Fruit fly (Drosophila melanogaster): ENCODE measurements around the gene CG31109.

CG31109 gene

DNA sequence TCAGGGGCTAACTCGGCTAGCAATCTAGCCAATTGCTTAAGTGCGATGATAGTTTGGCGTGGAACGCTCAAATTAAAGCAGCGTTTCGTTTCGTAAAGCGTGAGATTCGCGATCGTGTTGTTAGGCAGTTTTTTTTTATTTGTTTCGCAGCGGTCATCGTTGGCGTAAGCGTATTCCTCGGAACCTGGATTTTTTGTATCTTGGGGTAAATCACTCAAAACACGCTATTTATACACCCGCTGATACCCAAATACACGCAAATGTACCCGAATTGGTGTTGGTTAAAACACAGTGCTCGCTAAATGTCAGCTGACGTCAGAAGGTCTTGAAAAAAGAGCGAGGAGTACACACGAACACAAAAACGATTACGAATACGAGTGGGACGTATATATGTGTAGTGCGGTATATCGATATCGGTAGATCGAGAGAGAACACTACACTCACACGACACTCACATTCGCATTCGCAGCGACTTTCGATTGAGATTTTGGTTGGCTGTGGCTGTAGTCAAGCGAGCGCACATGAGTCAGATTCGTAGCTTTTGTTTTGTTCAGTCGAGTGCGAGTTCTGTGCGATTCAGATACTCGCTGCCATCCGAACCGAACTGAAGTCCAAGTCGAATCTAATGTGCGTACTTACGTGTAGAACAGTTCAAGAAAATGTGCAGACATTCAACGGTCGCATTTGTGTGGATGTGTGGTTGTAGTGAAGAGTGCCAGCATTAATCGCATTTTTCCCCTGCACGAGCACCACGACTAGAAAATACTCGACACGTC is 4.5 kb downstream of the CG31109 start:
- TF ChIP-seq tj (GFP tag; optimal IDR thresholded peaks at IDR 0.05): peak; percentile 68
- TF ChIP-seq CG11617 (GFP tag; optimal IDR thresholded peaks at IDR 0.05): peak; percentile 30
- peak; percentile 67 for TF ChIP-seq CG7101 (tag; optimal IDR thresholded peaks at IDR 0.05)
- no peak for TF ChIP-seq cnc (optimal IDR thresholded peaks at IDR 0.05)
- TF ChIP-seq ovo (GFP tag; optimal IDR thresholded peaks at IDR 0.05): peak; percentile 46
- TF ChIP-seq kay (GFP tag; ENCODE audit: borderline replicate concordance): peak; percentile 100
- peak; percentile 88 for TF ChIP-seq bab1 (GFP tag; optimal IDR thresholded peaks at IDR 0.05)
- peak; percentile 65 for TF ChIP-seq pad (GFP tag; optimal IDR thresholded peaks at IDR 0.05)
- no peak for TF ChIP-seq toe (GFP tag; optimal IDR thresholded peaks at IDR 0.05)
- peak; percentile 82 for TF ChIP-seq CG33017 (tag; optimal IDR thresholded peaks at IDR 0.05)
- peak; percentile 92 for TF ChIP-seq CG12768 (GFP tag; optimal IDR thresholded peaks at IDR 0.05)
- TF ChIP-seq CG1620 (GFP tag; optimal IDR thresholded peaks at IDR 0.05): peak; percentile 16
- no peak for TF ChIP-seq Crg-1 (GFP tag; optimal IDR thresholded peaks at IDR 0.05)
- peak; percentile 87 for TF ChIP-seq Mnt (GFP tag; optimal IDR thresholded peaks at IDR 0.05)
- peak; percentile 35 for TF ChIP-seq CG7045 (GFP tag; optimal IDR thresholded peaks at IDR 0.05)
- TF ChIP-seq Hr96 (GFP tag; optimal IDR thresholded peaks at IDR 0.05): no peak
- peak; percentile 95 for TF ChIP-seq cic (GFP tag; optimal IDR thresholded peaks at IDR 0.05)
- no peak for TF ChIP-seq Clk (GFP tag; optimal IDR thresholded peaks at IDR 0.05)
- TF ChIP-seq CG5204 (GFP tag; optimal IDR thresholded peaks at IDR 0.05): no peak
- TF ChIP-seq CG14711 (tag; optimal IDR thresholded peaks at IDR 0.05): peak; percentile 42

DNA sequence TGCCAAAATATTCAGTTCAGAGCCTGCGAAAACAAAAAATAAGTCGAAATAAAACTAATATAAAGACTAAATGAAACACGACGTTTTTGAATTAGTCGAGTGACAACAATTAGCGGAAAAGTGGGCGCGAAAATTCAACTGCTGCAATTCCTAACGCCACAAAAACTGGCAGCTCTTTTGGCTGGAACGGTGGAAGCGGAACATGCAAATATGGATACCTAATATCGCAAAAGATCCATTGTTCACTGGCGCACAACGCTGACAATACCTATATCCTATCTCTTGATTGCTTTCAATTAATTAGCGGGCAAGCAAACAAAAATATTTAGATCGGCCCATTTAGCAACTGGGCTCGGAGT is 5.1 kb downstream of the CG31109 start, which contains the start of gene CG11791:
Gene CG11791 (plus strand): TSS at position 234 of the 359 bp plus-strand sequence.
- TF ChIP-seq cnc (optimal IDR thresholded peaks at IDR 0.05) (no peak), CG14711 (tag; optimal IDR thresholded peaks at IDR 0.05) (no peak)

DNA sequence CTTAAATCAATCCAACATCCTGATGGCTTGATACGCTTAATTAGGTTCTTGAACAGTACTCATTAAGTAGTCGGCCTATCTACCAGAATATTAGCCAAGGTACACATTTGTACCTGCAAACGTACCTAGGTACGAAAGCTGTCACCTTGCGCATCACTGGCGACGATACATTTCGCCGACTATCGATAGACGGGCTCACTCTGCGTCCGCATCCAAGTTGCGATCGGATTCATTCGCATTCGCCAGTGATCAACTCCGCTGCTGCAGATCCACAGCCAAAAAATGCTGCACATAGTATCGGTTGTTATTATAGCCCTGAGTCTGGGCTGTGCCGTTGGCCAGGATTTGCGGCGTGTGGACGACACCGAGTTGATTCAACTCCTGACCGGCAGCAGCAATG is 6.9 kb downstream of the CG31109 start, which contains the start of gene CG11790:
Gene CG11790 (plus strand): TSS at position 203 of the 400 bp plus-strand sequence.
- TF ChIP-seq CG12768 (GFP tag; optimal IDR thresholded peaks at IDR 0.05) (peak; percentile 5), tj (GFP tag; optimal IDR thresholded peaks at IDR 0.05) (no peak), CG14711 (tag; optimal IDR thresholded peaks at IDR 0.05) (no peak), CG1620 (GFP tag; optimal IDR thresholded peaks at IDR 0.05) (no peak), CG7101 (tag; optimal IDR thresholded peaks at IDR 0.05) (peak; percentile 16), CG5204 (GFP tag; optimal IDR thresholded peaks at IDR 0.05) (no peak), cic (GFP tag; optimal IDR thresholded peaks at IDR 0.05) (peak; percentile 38), CG33017 (tag; optimal IDR thresholded peaks at IDR 0.05) (no peak), CG7045 (GFP tag; optimal IDR thresholded peaks at IDR 0.05) (no peak), bab1 (GFP tag; optimal IDR thresholded peaks at IDR 0.05) (peak; percentile 46)

dm6 chr3R:25046023-25046422 is 8.4 kb downstream of the CG31109 start, which contains the start of gene CG11786:
TSS of gene CG11786 (plus strand) at chr3R:25046323.
- TF ChIP-seq CG12768 (GFP tag; optimal IDR thresholded peaks at IDR 0.05) (no peak), Clk (GFP tag; optimal IDR thresholded peaks at IDR 0.05) (no peak), cnc (optimal IDR thresholded peaks at IDR 0.05) (no peak), CG5204 (GFP tag; optimal IDR thresholded peaks at IDR 0.05) (no peak), ovo (GFP tag; optimal IDR thresholded peaks at IDR 0.05) (no peak), Mnt (GFP tag; optimal IDR thresholded peaks at IDR 0.05) (no peak)

DNA sequence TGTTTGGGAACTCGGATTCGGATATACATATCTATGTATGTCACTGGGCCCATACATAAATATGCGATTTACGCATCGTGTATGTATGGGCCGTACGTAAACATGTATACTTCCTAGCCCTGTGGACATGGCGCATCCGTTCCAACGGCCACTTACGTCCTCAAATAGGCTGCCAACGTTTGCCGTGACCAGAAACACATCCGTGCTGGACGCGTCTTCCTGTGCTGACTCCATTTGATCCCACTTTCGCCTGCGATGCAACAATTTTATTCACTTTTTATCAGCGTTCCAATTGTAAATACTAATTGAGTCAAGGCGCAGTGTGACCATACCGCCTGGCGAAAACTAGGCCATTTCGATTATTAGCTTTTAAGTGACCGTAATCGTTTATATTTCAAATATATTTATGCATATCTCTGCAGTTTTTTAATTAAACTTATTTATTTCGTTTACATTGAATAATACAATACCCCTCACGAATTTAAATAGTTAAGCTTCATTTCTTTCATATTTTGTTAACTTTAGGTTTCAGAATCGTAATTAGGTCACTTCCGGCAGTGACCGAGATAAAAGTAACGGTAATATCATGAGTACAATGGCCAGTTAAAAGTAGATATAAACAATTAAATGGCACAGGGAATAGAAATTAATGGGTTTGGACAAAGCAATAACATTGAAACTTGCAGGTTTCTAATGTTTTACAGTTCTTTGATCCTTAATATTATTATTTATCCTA is 9.5 kb downstream of the CG31109 start, which contains the start of gene 5PtaseI:
Gene 5PtaseI (minus strand): TSS at position 336 of the 736 bp plus-strand sequence.
- peak; percentile 86 for TF ChIP-seq tj (GFP tag; optimal IDR thresholded peaks at IDR 0.05)
- TF ChIP-seq kay (GFP tag; ENCODE audit: borderline replicate concordance): no peak
- TF ChIP-seq bab1 (GFP tag; optimal IDR thresholded peaks at IDR 0.05): peak; percentile 14

- peak; percentile 35 for TF ChIP-seq Crg-1 (GFP tag; optimal IDR thresholded peaks at IDR 0.05)
- no peak for TF ChIP-seq Hr96 (GFP tag; optimal IDR thresholded peaks at IDR 0.05)
- peak; percentile 46 for TF ChIP-seq CG11617 (GFP tag; optimal IDR thresholded peaks at IDR 0.05)
- TF ChIP-seq toe (GFP tag; optimal IDR thresholded peaks at IDR 0.05): no peak
- peak; percentile 25 for TF ChIP-seq CG14711 (tag; optimal IDR thresholded peaks at IDR 0.05)
- TF ChIP-seq tj (GFP tag; optimal IDR thresholded peaks at IDR 0.05): no peak
- no peak for TF ChIP-seq cnc (optimal IDR thresholded peaks at IDR 0.05)
- peak; percentile 30 for TF ChIP-seq bab1 (GFP tag; optimal IDR thresholded peaks at IDR 0.05)
- TF ChIP-seq Clk (GFP tag; optimal IDR thresholded peaks at IDR 0.05): peak; percentile 30
- no peak for TF ChIP-seq kay (GFP tag; ENCODE audit: borderline replicate concordance)
- TF ChIP-seq CG12768 (GFP tag; optimal IDR thresholded peaks at IDR 0.05): peak; percentile 1
- no peak for TF ChIP-seq CG5204 (GFP tag; optimal IDR thresholded peaks at IDR 0.05)
- no peak for TF ChIP-seq CG7045 (GFP tag; optimal IDR thresholded peaks at IDR 0.05)
- no peak for TF ChIP-seq ovo (GFP tag; optimal IDR thresholded peaks at IDR 0.05)
- TF ChIP-seq CG33017 (tag; optimal IDR thresholded peaks at IDR 0.05): no peak
- peak; percentile 65 for TF ChIP-seq CG1620 (GFP tag; optimal IDR thresholded peaks at IDR 0.05)
- TF ChIP-seq pad (GFP tag; optimal IDR thresholded peaks at IDR 0.05): peak; percentile 55
- peak; percentile 58 for TF ChIP-seq Mnt (GFP tag; optimal IDR thresholded peaks at IDR 0.05)
- peak; percentile 40 for TF ChIP-seq CG7101 (tag; optimal IDR thresholded peaks at IDR 0.05)
Observed at dm6 chr3R:25039028-25039476, 15.4 kb downstream of the CG31109 start, which contains the start of the genes Ythdf and bai. TSS of gene Ythdf (minus strand) at chr3R:25039249. TSS of gene bai (plus strand) at chr3R:25039374.
